Worm (Caenorhabditis elegans): ENCODE measurements around the gene abcf-3.

The abcf-3 gene

ce11 chrIII:6173020-6173597, at the start of gene abcf-3, which contains the start of gene F42A10.5:
abcf-3 (plus strand) TSS chrIII:6173403.
F42A10.5 (minus strand) TSS chrIII:6173477.
- peak; percentile 65 for TF ChIP-seq lin-13 (GFP tag; optimal IDR thresholded peaks at IDR 0.05)
- no peak for TF ChIP-seq zag-1 (tag; optimal IDR thresholded peaks at IDR 0.05)
- TF ChIP-seq ztf-1 (GFP tag; conservative IDR thresholded peaks at IDR 0.05) = no peak
- peak; percentile 50 for TF ChIP-seq F13H6.1 (tag; optimal IDR thresholded peaks at IDR 0.05)
- TF ChIP-seq nhr-10 (tag; optimal IDR thresholded peaks at IDR 0.05) = no peak
- no peak for TF ChIP-seq snpc-4 (tag; optimal IDR thresholded peaks at IDR 0.05)
- no peak for TF ChIP-seq mbf-1 (tag; optimal IDR thresholded peaks at IDR 0.05)
- TF ChIP-seq peb-1 (tag; optimal IDR thresholded peaks at IDR 0.05) = no peak
- TF ChIP-seq ceh-16 (tag; optimal IDR thresholded peaks at IDR 0.05) = no peak
- TF ChIP-seq lin-39 (tag; optimal IDR thresholded peaks at IDR 0.05) = no peak
- TF ChIP-seq ceh-82 (tag; optimal IDR thresholded peaks at IDR 0.05) = no peak
- no peak for TF ChIP-seq unc-39 (tag; optimal IDR thresholded peaks at IDR 0.05)
- TF ChIP-seq blmp-1 (tag; optimal IDR thresholded peaks at IDR 0.05; ENCODE audit: insufficient read depth) = no peak
- peak; percentile 42 for TF ChIP-seq sma-3 (GFP tag; optimal IDR thresholded peaks at IDR 0.05)
- TF ChIP-seq lsy-2 (tag; optimal IDR thresholded peaks at IDR 0.05) = peak; percentile 79 to 89
- TF ChIP-seq C34F6.9 (tag; optimal IDR thresholded peaks at IDR 0.05) = peak; percentile 90
- TF ChIP-seq ztf-11 (tag; optimal IDR thresholded peaks at IDR 0.05) = no peak
- TF ChIP-seq sma-9 (GFP tag; optimal IDR thresholded peaks at IDR 0.05) = peak; percentile 67
- no peak for TF ChIP-seq sma-9 (tag; optimal IDR thresholded peaks at IDR 0.05)
- TF ChIP-seq elt-1 (tag; optimal IDR thresholded peaks at IDR 0.05) = no peak
- TF ChIP-seq nhr-77 (tag; optimal IDR thresholded peaks at IDR 0.05) = peak; percentile 38
- TF ChIP-seq unc-55 (GFP tag; optimal IDR thresholded peaks at IDR 0.05) = no peak
- TF ChIP-seq fos-1 (tag; optimal IDR thresholded peaks at IDR 0.05) = peak; percentile 17
- TF ChIP-seq nhr-25 (tag; optimal IDR thresholded peaks at IDR 0.05) = no peak
- peak; percentile 78 for TF ChIP-seq gmeb-1 (tag; optimal IDR thresholded peaks at IDR 0.05)
- TF ChIP-seq elt-3 (tag; optimal IDR thresholded peaks at IDR 0.05) = no peak
- no peak for TF ChIP-seq nhr-237 (tag; optimal IDR thresholded peaks at IDR 0.05)
- TF ChIP-seq alr-1 (tag; optimal IDR thresholded peaks at IDR 0.05) = no peak
- TF ChIP-seq nhr-6 (tag; optimal IDR thresholded peaks at IDR 0.05) = peak; percentile 46
- no peak for TF ChIP-seq egl-27 (tag; optimal IDR thresholded peaks at IDR 0.05)
- TF ChIP-seq skn-1 (tag; optimal IDR thresholded peaks at IDR 0.05) = no peak
- TF ChIP-seq sem-4 (tag; optimal IDR thresholded peaks at IDR 0.05) = peak; percentile 28
- TF ChIP-seq ama-1 (optimal IDR thresholded peaks at IDR 0.05) = no peak
- TF ChIP-seq nhr-12 (tag; optimal IDR thresholded peaks at IDR 0.05) = no peak
- no peak for TF ChIP-seq aly-2 (tag; optimal IDR thresholded peaks at IDR 0.05)
- no peak for TF ChIP-seq nhr-11 (tag; optimal IDR thresholded peaks at IDR 0.05)
- TF ChIP-seq nhr-129 (tag; optimal IDR thresholded peaks at IDR 0.05) = peak; percentile 70
- no peak for TF ChIP-seq ZK546.5 (tag; optimal IDR thresholded peaks at IDR 0.05)
- TF ChIP-seq mdl-1 (tag; optimal IDR thresholded peaks at IDR 0.05) = no peak
- no peak for TF ChIP-seq nhr-23 (tag; optimal IDR thresholded peaks at IDR 0.05)
- TF ChIP-seq Y55F3AM.14 (GFP tag; optimal IDR thresholded peaks at IDR 0.05) = no peak
- no peak for TF ChIP-seq lin-11 (tag; optimal IDR thresholded peaks at IDR 0.05)
- TF ChIP-seq unc-62 (GFP tag; optimal IDR thresholded peaks at IDR 0.05) = no peak
- TF ChIP-seq crh-2 (tag; optimal IDR thresholded peaks at IDR 0.05) = peak; percentile 80
- peak; percentile 57 for TF ChIP-seq nhr-21 (tag; optimal IDR thresholded peaks at IDR 0.05)
- no peak for TF ChIP-seq R02D3.7 (tag; optimal IDR thresholded peaks at IDR 0.05)
- TF ChIP-seq ztf-4 (tag; optimal IDR thresholded peaks at IDR 0.05) = peak; percentile 17
- no peak for TF ChIP-seq dmd-4 (tag; optimal IDR thresholded peaks at IDR 0.05)
- peak; percentile 66 for TF ChIP-seq mab-5 (tag; optimal IDR thresholded peaks at IDR 0.05)

All from whole organism, L2 larva.